Fruit fly (Drosophila melanogaster) whole organism, embryonic: ENCODE results near the gene hook.
A peak's percentile ranks its signal among the peaks of the same experiment; 100 is the strongest.

ENCODE experiments used
- Bteb2 ChIP-seq: fragments of 200-800 bp; sonication (Bioruptor generic); optimal IDR thresholded peaks from 2 replicates; lab custom pipeline; 2016; ENCODE audit warnings: missing biosample characterization, missing genetic modification characterization
- CG14667 ChIP-seq: fragments of 200-800 bp; sonication (Bioruptor generic); IDR thresholded peaks from 2 replicates; pipeline ENCODE4 v1.3.6; 2022; ENCODE audit warnings: missing biosample characterization, missing genetic modification characterization
- CG15269 ChIP-seq: fragments of 200-800 bp; sonication (Bioruptor generic); optimal IDR thresholded peaks from 2 replicates; lab custom pipeline; 2018; ENCODE audit warnings: missing biosample characterization, mild to moderate bottlenecking, missing genetic modification characterization, moderate library complexity
- CG16813 ChIP-seq: fragments of 200-800 bp; sonication (Bioruptor generic); IDR thresholded peaks from 3 replicates; pipeline ENCODE4 v1.3.6; 2022; ENCODE audit warnings: missing biosample characterization, missing genetic modification characterization; ENCODE audit not compliant: partially characterized antibody
- CG17385 ChIP-seq: fragments of 200-800 bp; sonication (Bioruptor generic); optimal IDR thresholded peaks from 3 replicates; lab custom pipeline; 2018; ENCODE audit warnings: missing biosample characterization, mild to moderate bottlenecking, missing genetic modification characterization
- CG2678 ChIP-seq: fragments of 200-800 bp; sonication (Bioruptor generic); optimal IDR thresholded peaks from 3 replicates; lab custom pipeline; 2019; ENCODE audit warnings: missing biosample characterization, mild to moderate bottlenecking, missing genetic modification characterization, moderate library complexity
- CG34376 ChIP-seq: fragments of 200-800 bp; sonication (Bioruptor generic); optimal IDR thresholded peaks from 2 replicates; lab custom pipeline; 2018; ENCODE audit warnings: missing biosample characterization, mild to moderate bottlenecking, missing genetic modification characterization
- CG5953 ChIP-seq: fragments of 200-800 bp; sonication (Bioruptor generic); IDR thresholded peaks from 2 replicates; pipeline ENCODE4 v1.3.6; 2022; ENCODE audit warnings: missing biosample characterization, missing genetic modification characterization
- CG6854 ChIP-seq: fragments of 200-800 bp; sonication (Bioruptor generic); optimal IDR thresholded peaks from 3 replicates; lab custom pipeline; 2017; ENCODE audit warnings: missing biosample characterization, mild to moderate bottlenecking, missing genetic modification characterization
- CG7745 ChIP-seq: fragments of 200-800 bp; sonication (Bioruptor generic); optimal IDR thresholded peaks from 2 replicates; lab custom pipeline; 2018; ENCODE audit warnings: missing biosample characterization, mild to moderate bottlenecking, missing genetic modification characterization, moderate library complexity
- CG8281 ChIP-seq: fragments of 200-800 bp; sonication (Bioruptor generic); optimal IDR thresholded peaks from 2 replicates; lab custom pipeline; 2018; ENCODE audit warnings: missing biosample characterization, mild to moderate bottlenecking, missing genetic modification characterization, moderate library complexity
- CoRest ChIP-seq: fragments of 200-800 bp; sonication (Bioruptor generic); optimal IDR thresholded peaks from 3 replicates; lab custom pipeline; 2018; ENCODE audit warnings: missing biosample characterization, mild to moderate bottlenecking, missing genetic modification characterization, moderate library complexity
- D19A ChIP-seq: fragments of 200-800 bp; optimal IDR thresholded peaks from 3 replicates; lab custom pipeline; 2019; ENCODE audit warnings: missing biosample characterization, mild to moderate bottlenecking, missing genetic modification characterization, moderate library complexity
- Doc3 ChIP-seq: fragments of 200-800 bp; sonication (Bioruptor generic); IDR thresholded peaks from 3 replicates; pipeline ENCODE4 v1.3.6; 2022; ENCODE audit warnings: missing biosample characterization, missing genetic modification characterization; ENCODE audit not compliant: partially characterized antibody
- E2f2 ChIP-seq: fragments of 200-800 bp; sonication (Bioruptor generic); IDR thresholded peaks from 2 replicates; pipeline ENCODE4 v1.3.6; 2022; ENCODE audit warnings: missing biosample characterization, missing genetic modification characterization
- Gug ChIP-seq: fragments of 200-800 bp; sonication (Bioruptor generic); IDR thresholded peaks from 4 replicates; pipeline ENCODE4 v1.3.6; 2022; ENCODE audit warnings: missing biosample characterization, missing genetic modification characterization
- Hey ChIP-seq: fragments of 200-800 bp; sonication (Bioruptor generic); optimal IDR thresholded peaks from 3 replicates; lab custom pipeline; 2018; ENCODE audit warnings: missing biosample characterization, mild to moderate bottlenecking, missing genetic modification characterization
- Jarid2 ChIP-seq: fragments of 200-800 bp; sonication (Bioruptor generic); optimal IDR thresholded peaks from 3 replicates; lab custom pipeline; 2017; ENCODE audit warnings: mild to moderate bottlenecking, missing biosample characterization, missing genetic modification reagents, missing genetic modification characterization
- MTF-1 ChIP-seq: fragments of 200-800 bp; sonication (Bioruptor generic); optimal IDR thresholded peaks from 2 replicates; lab custom pipeline; 2018; ENCODE audit warnings: missing biosample characterization, mild to moderate bottlenecking, missing genetic modification characterization, borderline replicate concordance
- Mrtf ChIP-seq: fragments of 200-800 bp; sonication (Bioruptor generic); IDR thresholded peaks from 3 replicates; pipeline ENCODE4 v1.3.6; 2022; ENCODE audit warnings: missing biosample characterization, missing genetic modification characterization
- Sox102F ChIP-seq: fragments of 200-800 bp; sonication (Bioruptor generic); optimal IDR thresholded peaks from 2 replicates; lab custom pipeline; 2018; ENCODE audit warnings: missing biosample characterization, mild to moderate bottlenecking, missing genetic modification characterization, moderate library complexity
- Spps ChIP-seq: fragments of 200-800 bp; sonication (Bioruptor generic); optimal IDR thresholded peaks from 2 replicates; lab custom pipeline; 2018; ENCODE audit warnings: missing biosample characterization, mild to moderate bottlenecking, missing genetic modification characterization
- Xrp1 ChIP-seq: fragments of 200-800 bp; sonication (Bioruptor generic); IDR thresholded peaks from 2 replicates; pipeline ENCODE4 v1.3.6; 2022; ENCODE audit warnings: missing biosample characterization, missing genetic modification characterization
- ara ChIP-seq: fragments of 200-800 bp; sonication (Bioruptor generic); IDR thresholded peaks from 2 replicates; pipeline ENCODE4 v1.3.6; 2022; ENCODE audit warnings: missing biosample characterization, missing genetic modification characterization
- cad ChIP-seq: fragments of >200 bp; optimal IDR thresholded peaks from 2 replicates; lab custom pipeline; 2017; ENCODE audit warnings: missing biosample characterization, missing genetic modification characterization
- dati ChIP-seq: fragments of 200-800 bp; sonication (Bioruptor generic); IDR thresholded peaks from 2 replicates; pipeline ENCODE4 v1.3.6; 2022; ENCODE audit warnings: missing biosample characterization, missing genetic modification characterization
- exex ChIP-seq: fragments of 200-800 bp; sonication (Bioruptor generic); optimal IDR thresholded peaks from 4 replicates; lab custom pipeline; 2018; ENCODE audit warnings: missing biosample characterization, mild to moderate bottlenecking, missing genetic modification characterization, moderate library complexity
- gcm2 ChIP-seq: fragments of 200-800 bp; sonication (Bioruptor generic); optimal IDR thresholded peaks from 2 replicates; lab custom pipeline; 2016; ENCODE audit warnings: missing biosample characterization, missing genetic modification characterization
- hbn ChIP-seq: fragments of 200-800 bp; sonication (Bioruptor generic); IDR thresholded peaks from 2 replicates; pipeline ENCODE4 v1.3.6; 2022; ENCODE audit warnings: missing biosample characterization, missing genetic modification characterization; ENCODE audit not compliant: partially characterized antibody
- jing ChIP-seq: fragments of 200-800 bp; sonication (Bioruptor generic); optimal IDR thresholded peaks from 2 replicates; lab custom pipeline; 2018; ENCODE audit warnings: missing biosample characterization, mild to moderate bottlenecking, missing genetic modification characterization
- kay ChIP-seq: fragments of 200-800 bp; sonication (Bioruptor generic); optimal IDR thresholded peaks from 2 replicates; lab custom pipeline; 2016; ENCODE audit warnings: missing biosample characterization, missing genetic modification characterization
- ken ChIP-seq: fragments of 200-800 bp; sonication (Bioruptor generic); IDR thresholded peaks from 3 replicates; pipeline ENCODE4 v1.3.6; 2022; ENCODE audit warnings: missing biosample characterization, missing genetic modification characterization
- knrl ChIP-seq: fragments of 200-800 bp; sonication (Bioruptor generic); IDR thresholded peaks from 3 replicates; pipeline ENCODE4 v1.3.6; 2022; ENCODE audit warnings: missing biosample characterization, missing genetic modification characterization; ENCODE audit not compliant: partially characterized antibody
- lilli ChIP-seq: fragments of 200-800 bp; sonication (Bioruptor generic); optimal IDR thresholded peaks from 3 replicates; lab custom pipeline; 2016; ENCODE audit warnings: missing biosample characterization, missing genetic modification characterization
- pita ChIP-seq: fragments of 200-800 bp; sonication (Bioruptor generic); optimal IDR thresholded peaks from 2 replicates; lab custom pipeline; 2017; ENCODE audit warnings: missing biosample characterization, mild to moderate bottlenecking, missing genetic modification characterization
- run ChIP-seq: fragments of 200-800 bp; sonication (Bioruptor generic); optimal IDR thresholded peaks from 3 replicates; lab custom pipeline; 2018; ENCODE audit warnings: missing biosample characterization, mild to moderate bottlenecking, missing genetic modification characterization
- salm ChIP-seq: fragments of 200-800 bp; sonication (Bioruptor generic); optimal IDR thresholded peaks from 2 replicates; lab custom pipeline; 2018; ENCODE audit warnings: missing biosample characterization, mild to moderate bottlenecking, missing genetic modification characterization
- schlank ChIP-seq: fragments of 200-800 bp; sonication (Bioruptor generic); optimal IDR thresholded peaks from 2 replicates; lab custom pipeline; 2018; ENCODE audit warnings: missing biosample characterization, mild to moderate bottlenecking, missing genetic modification characterization
- sd ChIP-seq: fragments of 200-800 bp; sonication (Bioruptor generic); optimal IDR thresholded peaks from 3 replicates; lab custom pipeline; 2018; ENCODE audit warnings: missing biosample characterization, mild to moderate bottlenecking, missing genetic modification characterization, moderate library complexity
- seq ChIP-seq: fragments of 200-800 bp; sonication (Bioruptor generic); IDR thresholded peaks from 2 replicates; pipeline ENCODE4 v1.3.6; 2022; ENCODE audit warnings: missing biosample characterization, missing genetic modification characterization
- shn ChIP-seq: fragments of 200-800 bp; sonication (Bioruptor generic); optimal IDR thresholded peaks from 3 replicates; lab custom pipeline; 2016; ENCODE audit warnings: missing biosample characterization, missing genetic modification characterization
- slp2 ChIP-seq: fragments of 200-800 bp; sonication (Bioruptor generic); optimal IDR thresholded peaks from 2 replicates; lab custom pipeline; 2016; ENCODE audit warnings: missing biosample characterization, missing genetic modification characterization
- so ChIP-seq: fragments of 200-800 bp; sonication (Bioruptor generic); IDR thresholded peaks from 3 replicates; pipeline ENCODE4 v1.3.6; 2022; ENCODE audit warnings: missing biosample characterization, missing genetic modification characterization
- ssp ChIP-seq: fragments of 200-800 bp; sonication (Bioruptor generic); IDR thresholded peaks from 2 replicates; pipeline ENCODE4 v1.3.6; 2022; ENCODE audit warnings: missing biosample characterization, missing genetic modification characterization
- sug ChIP-seq: fragments of 200-800 bp; optimal IDR thresholded peaks from 2 replicates; lab custom pipeline; 2019; ENCODE audit warnings: missing biosample characterization, mild to moderate bottlenecking, missing genetic modification characterization, moderate library complexity
- tll ChIP-seq, 2 experiments: fragments of 200-800 bp in 1 of 2; fragments of >200 bp in 1 of 2; sonication (Bioruptor generic) in 1 of 2; optimal IDR thresholded peaks; 2 replicates each; lab custom pipeline; 2017 to 2019; ENCODE audit warnings: missing biosample characterization in 2 of 2, missing genetic modification characterization in 2 of 2, mild to moderate bottlenecking in 1 of 2, moderate library complexity in 1 of 2
- usp ChIP-seq: fragments of >200 bp; optimal IDR thresholded peaks from 2 replicates; lab custom pipeline; 2017; ENCODE audit warnings: missing biosample characterization, missing genetic modification characterization
- zfh2 ChIP-seq: fragments of 200-800 bp; sonication (Bioruptor generic); optimal IDR thresholded peaks from 2 replicates; lab custom pipeline; 2016; ENCODE audit warnings: missing biosample characterization, missing genetic modification characterization

hook gene

DNA sequence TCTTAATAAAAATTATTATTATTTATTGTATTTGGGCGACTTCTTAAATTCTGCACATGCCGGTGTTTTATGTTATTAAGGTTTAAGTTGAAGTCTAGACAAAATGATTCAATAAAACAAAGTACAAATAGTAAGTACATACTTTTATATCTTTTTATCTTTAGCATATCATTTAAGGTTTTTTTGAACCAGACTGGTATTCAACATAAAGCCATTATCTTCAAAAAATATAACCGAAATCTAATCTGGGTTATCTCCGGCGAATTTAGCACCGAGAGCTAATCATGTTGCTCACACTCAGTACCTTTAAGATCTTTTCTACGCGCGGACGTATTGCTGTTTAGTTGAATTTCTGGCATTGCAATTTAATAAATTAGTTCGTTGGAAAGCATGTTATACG is 36.1 kb downstream of the hook start, which contains the start of gene CG31792:
Gene CG31792, plus strand, starts transcription at position 301 of the 400 bp plus-strand sequence.
- TF ChIP-seq CoRest (tag; lab: Kevin White, UChicago), result no peak
- TF ChIP-seq CG15269, result peak; percentile 18
- TF ChIP-seq CG34376 (GFP tag; lab: Kevin White, UChicago), result peak; percentile 12
- TF ChIP-seq zfh2 (GFP tag; lab: Kevin White, UChicago), result no peak
- TF ChIP-seq exex (tag; lab: Kevin White, UChicago), result peak; percentile 48
- TF ChIP-seq CG2678 (tag; lab: Kevin White, UChicago), result peak; percentile 3
- TF ChIP-seq sd (tag; lab: Kevin White, UChicago), result peak; percentile 4

DNA sequence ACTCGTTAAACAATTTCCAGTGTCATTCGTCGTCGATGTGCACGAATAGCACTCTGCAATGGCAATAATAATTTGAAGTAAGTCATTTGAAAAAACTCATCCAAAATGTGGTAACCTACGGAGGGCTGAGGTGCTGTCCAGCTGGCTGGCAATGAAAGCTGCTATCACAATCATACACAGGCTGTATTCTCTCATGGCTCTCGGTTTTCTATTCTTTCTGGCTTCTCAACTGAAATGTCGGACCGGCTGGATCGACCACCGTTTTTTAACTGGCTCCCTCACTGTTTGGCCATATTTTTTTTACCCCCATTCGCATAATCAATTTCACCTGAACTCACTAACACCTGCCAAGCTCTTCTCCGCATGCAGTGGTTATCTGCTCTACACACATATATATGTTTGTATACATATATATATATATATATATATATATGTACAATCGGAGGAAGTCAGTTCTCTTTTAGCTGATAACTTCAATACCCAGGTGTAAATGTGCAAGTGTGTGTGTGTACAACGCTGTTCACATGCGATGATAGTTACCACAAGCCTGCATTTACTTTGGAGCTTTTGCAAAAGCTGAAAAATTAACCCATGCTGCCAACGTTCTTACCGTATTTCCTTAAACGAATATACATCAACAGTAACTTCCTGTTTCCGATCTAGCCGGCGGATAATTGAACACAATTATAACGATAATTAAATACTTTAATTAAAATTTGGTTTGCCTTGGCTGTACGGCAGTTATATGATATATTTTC is 37.5 kb downstream of the hook start, which contains the start of gene CG10650:
Gene CG10650, minus strand, starts transcription at position 275 of the 758 bp plus-strand sequence.
- no peak for TF ChIP-seq Bteb2 (GFP tag; lab: Kevin White, UChicago)
- TF ChIP-seq jing (GFP tag; lab: Kevin White, UChicago), result no peak
- TF ChIP-seq CG5953 (GFP tag; lab: Robert Waterston, UW), result no peak
- no peak for TF ChIP-seq CG8281
- TF ChIP-seq dati (GFP tag; lab: Robert Waterston, UW), result no peak
- no peak for TF ChIP-seq CG16813 (GFP tag; lab: Robert Waterston, UW)
- no peak for TF ChIP-seq tll (GFP tag; optimal IDR thresholded peaks at IDR 0.05; lab: Kevin White, UChicago)
- no peak for TF ChIP-seq CG14667 (GFP tag; lab: Robert Waterston, UW)
- TF ChIP-seq hbn, result no peak
- TF ChIP-seq salm (tag; lab: Kevin White, UChicago), result no peak
- no peak for TF ChIP-seq lilli (GFP tag; lab: Kevin White, UChicago)
- no peak for TF ChIP-seq Doc3 (GFP tag; lab: Robert Waterston, UW)
- no peak for TF ChIP-seq run
- no peak for TF ChIP-seq usp (GFP tag; lab: Kevin White, UChicago)
- TF ChIP-seq gcm2 (GFP tag; lab: Kevin White, UChicago), result no peak
- no peak for TF ChIP-seq CG6854 (GFP tag; lab: Kevin White, UChicago)
- no peak for TF ChIP-seq E2f2 (GFP tag; lab: Robert Waterston, UW)
- TF ChIP-seq ara (GFP tag; lab: Robert Waterston, UW), result no peak
- TF ChIP-seq shn (GFP tag; lab: Kevin White, UChicago), result no peak
- no peak for TF ChIP-seq ssp (GFP tag; lab: Robert Waterston, UW)
- no peak for TF ChIP-seq Xrp1 (GFP tag; lab: Robert Waterston, UW)
- TF ChIP-seq Spps, result no peak
- no peak for TF ChIP-seq CG17385
- TF ChIP-seq Mrtf (GFP tag; lab: Robert Waterston, UW), result no peak
- TF ChIP-seq CG7745 (tag; lab: Kevin White, UChicago), result no peak
- no peak for TF ChIP-seq schlank (tag; lab: Kevin White, UChicago)
- TF ChIP-seq Gug (GFP tag; lab: Robert Waterston, UW), result no peak
- TF ChIP-seq seq, result no peak
- no peak for TF ChIP-seq ken
- TF ChIP-seq Hey (tag; lab: Kevin White, UChicago), result peak; percentile 36
- no peak for TF ChIP-seq knrl (GFP tag; lab: Robert Waterston, UW)
- TF ChIP-seq Jarid2, result peak; percentile 62
- no peak for TF ChIP-seq pita (GFP tag; lab: Kevin White, UChicago)
- no peak for TF ChIP-seq slp2 (GFP tag; lab: Kevin White, UChicago)
- TF ChIP-seq Sox102F (GFP tag; lab: Kevin White, UChicago), result no peak
- TF ChIP-seq sug (tag; lab: Kevin White, UChicago), result peak; percentile 73
- no peak for TF ChIP-seq so
- no peak for TF ChIP-seq D19A (tag; lab: Kevin White, UChicago)
- TF ChIP-seq kay, result no peak
- no peak for TF ChIP-seq MTF-1 (GFP tag; lab: Kevin White, UChicago)
- TF ChIP-seq cad (GFP tag; lab: Kevin White, UChicago), result no peak
